Fruit fly (Drosophila melanogaster) whole organism, wandering third instar larva: ENCODE measurements around the gene CG2854.
A peak's percentile ranks its signal among the peaks of the same experiment; 100 is the strongest.

ENCODE experiments used
- Abd-B ChIP-seq: fragments of >200 bp; optimal IDR thresholded peaks from 2 replicates; lab custom pipeline; 2017; ENCODE audit warnings: missing biosample characterization, missing genetic modification characterization
- CG32264 ChIP-seq: fragments of 200-800 bp; sonication (Bioruptor generic); optimal IDR thresholded peaks from 2 replicates; lab custom pipeline; 2016; ENCODE audit warnings: missing biosample characterization, missing genetic modification characterization
- CG9705 ChIP-seq: fragments of 200-800 bp; sonication (Bioruptor generic); optimal IDR thresholded peaks from 2 replicates; lab custom pipeline; 2018; ENCODE audit warnings: missing biosample characterization, mild to moderate bottlenecking, missing genetic modification characterization
- CrebA ChIP-seq: fragments of 200-800 bp; sonication (Bioruptor generic); optimal IDR thresholded peaks from 2 replicates; lab custom pipeline; 2016; ENCODE audit warnings: missing biosample characterization, mild to moderate bottlenecking, missing genetic modification characterization, borderline replicate concordance
- Dfd ChIP-seq: fragments of >200 bp; optimal IDR thresholded peaks from 2 replicates; lab custom pipeline; 2017; ENCODE audit warnings: missing biosample characterization, missing genetic modification characterization
- Dif ChIP-seq: fragments of 200-275, 200-300 bp; sonication (Bioruptor generic); optimal IDR thresholded peaks from 2 replicates; lab custom pipeline; 2018; ENCODE audit warnings: missing biosample characterization, missing genetic modification characterization; ENCODE audit not compliant: partially characterized antibody
- GATAd ChIP-seq: sonication (Bioruptor generic); optimal IDR thresholded peaks from 2 replicates; lab custom pipeline; 2016; ENCODE audit warnings: missing biosample characterization, missing genetic modification characterization
- HLH106 ChIP-seq: fragments of 200-800 bp; optimal IDR thresholded peaks from 3 replicates; lab custom pipeline; 2019; ENCODE audit warnings: missing biosample characterization, mild to moderate bottlenecking, missing genetic modification characterization, moderate library complexity
- Hnf4 ChIP-seq: fragments of 200-800 bp; sonication (Bioruptor generic); optimal IDR thresholded peaks from 2 replicates; lab custom pipeline; 2016; ENCODE audit warnings: missing biosample characterization, mild to moderate bottlenecking, missing genetic modification characterization
- Hr78 ChIP-seq: fragments of >200 bp; optimal IDR thresholded peaks from 2 replicates; lab custom pipeline; 2017; ENCODE audit warnings: missing biosample characterization, missing genetic modification characterization
- Hr83 ChIP-seq: fragments of 200-300 bp; sonication (Bioruptor generic); optimal IDR thresholded peaks from 2 replicates; lab custom pipeline; 2016; ENCODE audit warnings: missing biosample characterization, mild to moderate bottlenecking, missing genetic modification characterization, moderate library complexity; ENCODE audit not compliant: poor library complexity, severe bottlenecking
- Jra ChIP-seq: sonication (Bioruptor generic); optimal IDR thresholded peaks from 2 replicates; lab custom pipeline; 2016; ENCODE audit warnings: missing biosample characterization, missing genetic modification characterization
- Mio ChIP-seq: sonication (Bioruptor generic); optimal IDR thresholded peaks from 2 replicates; lab custom pipeline; 2016; ENCODE audit warnings: missing biosample characterization, missing genetic modification characterization
- Myc ChIP-seq: fragments of >200 bp; optimal IDR thresholded peaks from 2 replicates; lab custom pipeline; 2017
- N ChIP-seq: fragments of >200 bp; optimal IDR thresholded peaks from 2 replicates; lab custom pipeline; 2018; ENCODE audit warnings: missing biosample characterization, missing external identifiers, missing genetic modification characterization
- OdsH ChIP-seq: fragments of 200-800 bp; sonication (Bioruptor generic); optimal IDR thresholded peaks from 2 replicates; lab custom pipeline; 2016; ENCODE audit warnings: missing biosample characterization, mild to moderate bottlenecking, missing genetic modification characterization
- Rel ChIP-seq, 2 experiments: fragments of 200-800 bp; sonication (Bioruptor generic) in 1 of 2; optimal IDR thresholded peaks; 2 replicates in 1 of 2; 3 replicates in 1 of 2; lab custom pipeline; 2016 to 2019; ENCODE audit warnings: mild to moderate bottlenecking in 2 of 2, missing biosample characterization in 2 of 2, missing genetic modification characterization in 2 of 2, moderate library complexity in 1 of 2
- Sp1 ChIP-seq: fragments of 200-800 bp; sonication (Bioruptor generic); optimal IDR thresholded peaks from 3 replicates; lab custom pipeline; 2019; ENCODE audit warnings: missing biosample characterization, mild to moderate bottlenecking, missing genetic modification characterization, moderate library complexity
- Vsx2 ChIP-seq: fragments of 200-300, 225-300 bp; sonication (Bioruptor generic); optimal IDR thresholded peaks from 2 replicates; lab custom pipeline; 2018; ENCODE audit warnings: missing biosample characterization, missing genetic modification characterization; ENCODE audit not compliant: partially characterized antibody
- br ChIP-seq: fragments of 200-800 bp; sonication (Bioruptor generic); optimal IDR thresholded peaks from 2 replicates; lab custom pipeline; 2016; ENCODE audit warnings: missing biosample characterization, missing genetic modification characterization
- brk ChIP-seq: fragments of 200-800 bp; sonication (Bioruptor generic); optimal IDR thresholded peaks from 2 replicates; lab custom pipeline; 2016; ENCODE audit warnings: missing biosample characterization, mild to moderate bottlenecking, missing genetic modification characterization
- dl ChIP-seq, 2 experiments: fragments of 175-275, 200-275 bp in 1 of 2; fragments of 200-275 bp in 1 of 2; sonication (Bioruptor generic); optimal IDR thresholded peaks; lab custom pipeline; 2018; ENCODE audit warnings: mild to moderate bottlenecking in 2 of 2, missing biosample characterization in 2 of 2, missing genetic modification characterization in 2 of 2, moderate library complexity in 2 of 2; ENCODE audit not compliant: partially characterized antibody in 2 of 2, insufficient read depth in 1 of 2
- dmrt93B ChIP-seq: fragments of 200-800 bp; sonication (Bioruptor generic); optimal IDR thresholded peaks from 2 replicates; lab custom pipeline; 2018; ENCODE audit warnings: missing biosample characterization, mild to moderate bottlenecking, missing genetic modification characterization
- dsf ChIP-seq: sonication (Bioruptor generic); optimal IDR thresholded peaks from 2 replicates; lab custom pipeline; 2016; ENCODE audit warnings: missing biosample characterization, missing genetic modification characterization, borderline replicate concordance
- ey ChIP-seq: fragments of 200-800 bp; sonication (Bioruptor generic); optimal IDR thresholded peaks from 2 replicates; lab custom pipeline; 2016; ENCODE audit warnings: missing biosample characterization, missing genetic modification characterization
- foxo ChIP-seq, 2 experiments: fragments of 200-800 bp; sonication (Bioruptor generic); optimal IDR thresholded peaks; 2 replicates in 1 of 2; 3 replicates in 1 of 2; lab custom pipeline; 2016 to 2017; ENCODE audit warnings: missing biosample characterization in 2 of 2, missing genetic modification characterization in 2 of 2
- fru ChIP-seq: fragments of 200-800 bp; sonication (Bioruptor generic); optimal IDR thresholded peaks from 3 replicates; lab custom pipeline; 2016; ENCODE audit warnings: missing biosample characterization, mild to moderate bottlenecking, missing genetic modification characterization
- h ChIP-seq: fragments of 200-800 bp; sonication (Bioruptor generic); optimal IDR thresholded peaks from 3 replicates; lab custom pipeline; 2016; ENCODE audit warnings: missing biosample characterization, mild to moderate bottlenecking, missing genetic modification characterization
- jim ChIP-seq: fragments of 175-275, 200-325 bp; sonication (Bioruptor generic); optimal IDR thresholded peaks from 2 replicates; lab custom pipeline; 2016; ENCODE audit warnings: missing biosample characterization, mild to moderate bottlenecking, missing genetic modification characterization
- lola ChIP-seq: fragments of >200 bp; optimal IDR thresholded peaks from 2 replicates; lab custom pipeline; 2017; ENCODE audit warnings: missing biosample characterization, missing genetic modification characterization
- pan ChIP-seq: fragments of >200 bp; optimal IDR thresholded peaks from 2 replicates; lab custom pipeline; 2017
- psq ChIP-seq: fragments of 200-800 bp; sonication (Bioruptor generic); optimal IDR thresholded peaks from 3 replicates; lab custom pipeline; 2017; ENCODE audit warnings: missing biosample characterization, mild to moderate bottlenecking, missing genetic modification characterization, moderate library complexity
- rgr ChIP-seq: fragments of 200-800 bp; sonication (Bioruptor generic); optimal IDR thresholded peaks from 3 replicates; lab custom pipeline; 2016; ENCODE audit warnings: missing biosample characterization, mild to moderate bottlenecking, missing genetic modification characterization
- sage ChIP-seq: fragments of 200-800 bp; sonication (Bioruptor generic); optimal IDR thresholded peaks from 2 replicates; lab custom pipeline; 2016; ENCODE audit warnings: missing biosample characterization, mild to moderate bottlenecking, missing genetic modification characterization
- sv ChIP-seq: fragments of 200-800 bp; sonication (Bioruptor generic); optimal IDR thresholded peaks from 3 replicates; lab custom pipeline; 2016; ENCODE audit warnings: missing biosample characterization, missing genetic modification characterization
- tai ChIP-seq: sonication (Bioruptor generic); optimal IDR thresholded peaks from 2 replicates; lab custom pipeline; 2016; ENCODE audit warnings: missing biosample characterization, missing genetic modification characterization
- usp ChIP-seq: fragments of >200 bp; optimal IDR thresholded peaks from 2 replicates; lab custom pipeline; 2017; ENCODE audit warnings: missing biosample characterization, missing genetic modification characterization
- woc ChIP-seq: sonication (Bioruptor generic); optimal IDR thresholded peaks from 2 replicates; lab custom pipeline; 2016; ENCODE audit warnings: missing biosample characterization, mild to moderate bottlenecking, missing genetic modification characterization

CG2854 gene

dm6 chrX:2305281-2305680, 21.6 kb upstream of the CG2854 start:
- TF ChIP-seq Rel (GFP tag; optimal IDR thresholded peaks at IDR 0.05; lab: Kevin White, UChicago) (no peak), Rel (tag; optimal IDR thresholded peaks at IDR 0.05; lab: Kevin White, UChicago) (peak; percentile 14), Dfd (GFP tag; lab: Kevin White, UChicago) (no peak), lola (GFP tag; lab: Kevin White, UChicago) (no peak), OdsH (GFP tag; lab: Kevin White, UChicago) (no peak)

- no peak for TF ChIP-seq Hr83 (GFP tag; lab: Kevin White, UChicago)
- TF ChIP-seq CrebA (GFP tag; lab: Kevin White, UChicago), result peak; percentile 47
- peak; percentile 29 to 62 for TF ChIP-seq dl (GFP tag; optimal IDR thresholded peaks at IDR 0.05; lab: Kevin White, UChicago; ENCODE audit: insufficient read depth in 1 of 2, partially characterized antibody in 2 of 2)
- TF ChIP-seq Rel (GFP tag; optimal IDR thresholded peaks at IDR 0.05; lab: Kevin White, UChicago), result peak; percentile 45
- peak; percentile 57 for TF ChIP-seq Rel (tag; optimal IDR thresholded peaks at IDR 0.05; lab: Kevin White, UChicago)
- TF ChIP-seq Dif (GFP tag; lab: Kevin White, UChicago), result peak; percentile 82
- peak; percentile 44 for TF ChIP-seq N (GFP tag; lab: Kevin White, UChicago)
- no peak for TF ChIP-seq OdsH (GFP tag; lab: Kevin White, UChicago)
Measured at dm6 chrX:2305842-2306300, 21.1 kb upstream of the CG2854 start.

dm6 chrX:2306307-2306706, 20.6 kb upstream of the CG2854 start:
- TF ChIP-seq CrebA (GFP tag; lab: Kevin White, UChicago), result no peak
- no peak for TF ChIP-seq GATAd (GFP tag; lab: Kevin White, UChicago)
- no peak for TF ChIP-seq jim (GFP tag; lab: Kevin White, UChicago)
- peak; percentile 88 for TF ChIP-seq ey (GFP tag; lab: Kevin White, UChicago)
- TF ChIP-seq Vsx2 (GFP tag; lab: Kevin White, UChicago), result no peak
- no peak for TF ChIP-seq Jra (GFP tag; lab: Kevin White, UChicago)
- TF ChIP-seq dmrt93B (GFP tag; lab: Kevin White, UChicago), result peak; percentile 80
- TF ChIP-seq pan (lab: Kevin White, UChicago), result no peak
- TF ChIP-seq Hr78 (GFP tag; lab: Kevin White, UChicago), result no peak
- no peak for TF ChIP-seq Dfd (GFP tag; lab: Kevin White, UChicago)
- peak; percentile 12 for TF ChIP-seq brk (GFP tag; lab: Kevin White, UChicago)
- TF ChIP-seq OdsH (GFP tag; lab: Kevin White, UChicago), result peak; percentile 78
- TF ChIP-seq sv (GFP tag; lab: Kevin White, UChicago), result peak; percentile 43
- TF ChIP-seq Sp1 (GFP tag; lab: Kevin White, UChicago), result peak; percentile 83
- TF ChIP-seq woc (GFP tag; lab: Kevin White, UChicago), result peak; percentile 77
- peak; percentile 63 for TF ChIP-seq Hnf4 (GFP tag; lab: Kevin White, UChicago)
- peak; percentile 80 for TF ChIP-seq h (GFP tag; lab: Kevin White, UChicago)
- peak; percentile 91 for TF ChIP-seq fru (GFP tag; lab: Kevin White, UChicago)
- no peak for TF ChIP-seq Hr83 (GFP tag; lab: Kevin White, UChicago)
- no peak for TF ChIP-seq Rel (GFP tag; optimal IDR thresholded peaks at IDR 0.05; lab: Kevin White, UChicago)
- no peak for TF ChIP-seq Rel (tag; optimal IDR thresholded peaks at IDR 0.05; lab: Kevin White, UChicago)
- peak; percentile 27 for TF ChIP-seq sage (GFP tag; lab: Kevin White, UChicago)
- TF ChIP-seq br, result peak; percentile 77
- no peak for TF ChIP-seq dl (GFP tag; optimal IDR thresholded peaks at IDR 0.05; lab: Kevin White, UChicago; ENCODE audit: insufficient read depth in 1 of 2, partially characterized antibody in 2 of 2)
- peak; percentile 24 for TF ChIP-seq CG32264 (GFP tag; lab: Kevin White, UChicago)
- TF ChIP-seq psq (GFP tag; lab: Kevin White, UChicago), result peak; percentile 72
- TF ChIP-seq usp, result no peak
- TF ChIP-seq N (GFP tag; lab: Kevin White, UChicago), result no peak
- TF ChIP-seq dsf, result peak; percentile 18
- no peak for TF ChIP-seq tai (GFP tag; lab: Kevin White, UChicago)
- no peak for TF ChIP-seq Abd-B (GFP tag; lab: Kevin White, UChicago)
- TF ChIP-seq lola (GFP tag; lab: Kevin White, UChicago), result no peak
- TF ChIP-seq foxo (GFP tag; optimal IDR thresholded peaks at IDR 0.05; lab: Kevin White, UChicago), result peak in 1 of 2 experiments; percentile 82
- no peak for TF ChIP-seq Mio (GFP tag; lab: Kevin White, UChicago)
- TF ChIP-seq HLH106 (tag; lab: Kevin White, UChicago), result peak; percentile 83
- peak; percentile 77 for TF ChIP-seq rgr (GFP tag; lab: Kevin White, UChicago)
- TF ChIP-seq Myc, result no peak
- TF ChIP-seq CG9705 (GFP tag; lab: Kevin White, UChicago), result peak; percentile 45
